Worm (Caenorhabditis elegans) whole organism, young adult: ENCODE results near the gene pek-1.

ENCODE experiments used
- B0336.3 ChIP-seq: fragments of 200-800 bp; sonication (Bioruptor generic); IDR thresholded peaks from 2 replicates; pipeline ENCODE4 v1.3.6; 2022; ENCODE audit warnings: missing genetic modification characterization, missing compliant biosample characterization
- C06A6.2 ChIP-seq: fragments of 200-800 bp; sonication (Bioruptor generic); conservative IDR thresholded peaks from 2 replicates; pipeline ENCODE4 v1.3.6; 2022; ENCODE audit warnings: missing genetic modification characterization, missing compliant biosample characterization
- D2030.7 ChIP-seq: fragments of 200-800 bp; sonication (Bioruptor generic); IDR thresholded peaks from 2 replicates; pipeline ENCODE4 v1.3.6; 2022; ENCODE audit warnings: missing genetic modification reagents, missing genetic modification characterization, missing compliant biosample characterization
- F23B12.7 ChIP-seq: sonication (generic microtip); optimal IDR thresholded peaks from 2 replicates; lab custom pipeline; 2017; ENCODE audit warnings: missing genetic modification characterization, mild to moderate bottlenecking, missing compliant biosample characterization, antibody characterized with exemption, moderate library complexity; ENCODE audit not compliant: insufficient read depth
- F55B11.4 ChIP-seq: sonication (generic microtip); optimal IDR thresholded peaks from 2 replicates; lab custom pipeline; 2016; ENCODE audit warnings: missing compliant biosample characterization, missing genetic modification characterization, borderline replicate concordance; ENCODE audit not compliant: insufficient read depth
- Y53F4B.3 ChIP-seq: fragments of 200-800 bp; sonication (Bioruptor generic); IDR thresholded peaks from 2 replicates; pipeline ENCODE4 v1.3.6; 2022; ENCODE audit warnings: missing genetic modification reagents, missing genetic modification characterization, missing compliant biosample characterization
- Y56A3A.18 ChIP-seq: fragments of 200-800 bp; sonication (Bioruptor generic); IDR thresholded peaks from 2 replicates; pipeline ENCODE4 v1.3.6; 2022; ENCODE audit warnings: missing genetic modification reagents, missing genetic modification characterization, missing compliant biosample characterization
- Y67H2A.10 ChIP-seq: fragments of 200-800 bp; sonication (Bioruptor generic); conservative IDR thresholded peaks from 2 replicates; pipeline ENCODE4 v1.3.6; 2022; ENCODE audit warnings: missing genetic modification reagents, missing genetic modification characterization, missing compliant biosample characterization
- Y79H2A.3 ChIP-seq: fragments of 200-800 bp; sonication (Bioruptor generic); conservative IDR thresholded peaks from 2 replicates; pipeline ENCODE4 v1.3.6; 2022; ENCODE audit warnings: missing genetic modification reagents, missing genetic modification characterization, missing compliant biosample characterization
- ama-1 ChIP-seq, 3 experiments: fragments of 150-350 bp in 1 of 3; sonication (generic microtip) in 2 of 3; optimal IDR thresholded peaks; 2 replicates each; lab custom pipeline; 2014 to 2018; ENCODE audit warnings: missing biosample characterization in 2 of 3, missing genetic modification characterization in 2 of 3, missing genetic modification reagents in 2 of 3
- attf-6 ChIP-seq: fragments of 200-800 bp; sonication (Bioruptor generic); IDR thresholded peaks from 2 replicates; pipeline ENCODE4 v1.3.6; 2022; ENCODE audit warnings: missing genetic modification reagents, missing genetic modification characterization, missing compliant biosample characterization
- bed-1 ChIP-seq: fragments of 200-800 bp; sonication (Bioruptor generic); IDR thresholded peaks from 2 replicates; pipeline ENCODE4 v1.3.6; 2022; ENCODE audit warnings: missing genetic modification reagents, missing genetic modification characterization, missing compliant biosample characterization
- bed-2 ChIP-seq: fragments of 200-800 bp; sonication (Bioruptor generic); IDR thresholded peaks from 2 replicates; pipeline ENCODE4 v1.3.6; 2022; ENCODE audit warnings: missing genetic modification reagents, missing genetic modification characterization, missing compliant biosample characterization
- die-1 ChIP-seq: sonication (generic microtip); optimal IDR thresholded peaks from 2 replicates; lab custom pipeline; 2016; ENCODE audit warnings: missing genotype, mild to moderate bottlenecking, missing genetic modification characterization, missing compliant biosample characterization
- dpff-1 ChIP-seq: sonication (generic microtip); optimal IDR thresholded peaks from 2 replicates; lab custom pipeline; 2017; ENCODE audit warnings: mild to moderate bottlenecking, missing genetic modification characterization, missing compliant biosample characterization
- egl-18 ChIP-seq: fragments of 200-800 bp; sonication (Bioruptor generic); IDR thresholded peaks from 2 replicates; pipeline ENCODE4 v1.3.6; 2022; ENCODE audit warnings: missing genetic modification reagents, missing genetic modification characterization, missing compliant biosample characterization
- egl-44 ChIP-seq: fragments of 200-800 bp; sonication (Bioruptor generic); IDR thresholded peaks from 2 replicates; pipeline ENCODE4 v1.3.6; 2022; ENCODE audit warnings: missing genetic modification reagents, missing genetic modification characterization, missing compliant biosample characterization
- ekl-4 ChIP-seq: fragments of 200-800 bp; sonication (Bioruptor generic); IDR thresholded peaks from 2 replicates; pipeline ENCODE4 v1.3.6; 2022; ENCODE audit warnings: missing genetic modification reagents, missing genetic modification characterization, missing compliant biosample characterization
- ets-4 ChIP-seq: fragments of 200-800 bp; sonication (Bioruptor generic); optimal IDR thresholded peaks from 2 replicates; lab custom pipeline; 2018; ENCODE audit warnings: mild to moderate bottlenecking, missing genetic modification characterization, missing compliant biosample characterization
- fkh-3 ChIP-seq: sonication (generic microtip); optimal IDR thresholded peaks from 2 replicates; lab custom pipeline; 2016; ENCODE audit warnings: mild to moderate bottlenecking, missing genetic modification characterization, missing compliant biosample characterization
- lin-26 ChIP-seq: fragments of 200-800 bp; sonication (Bioruptor generic); IDR thresholded peaks from 2 replicates; pipeline ENCODE4 v1.3.6; 2022; ENCODE audit warnings: missing genetic modification reagents, missing genetic modification characterization, missing compliant biosample characterization
- mcd-1 ChIP-seq: fragments of 200-800 bp; sonication (Bioruptor generic); IDR thresholded peaks from 2 replicates; pipeline ENCODE4 v1.3.6; 2022; ENCODE audit warnings: missing genetic modification reagents, missing genetic modification characterization, missing compliant biosample characterization
- mes-4 ChIP-seq: sonication (generic microtip); optimal IDR thresholded peaks from 2 replicates; lab custom pipeline; 2016; ENCODE audit warnings: missing genotype, missing genetic modification characterization, missing compliant biosample characterization
- nhr-80 ChIP-seq: sonication (generic microtip); optimal IDR thresholded peaks from 2 replicates; lab custom pipeline; 2016; ENCODE audit warnings: missing genetic modification characterization, missing compliant biosample characterization
- snpc-1.1 ChIP-seq: sonication (generic microtip); optimal IDR thresholded peaks from 2 replicates; lab custom pipeline; 2017; ENCODE audit warnings: missing genetic modification characterization, mild to moderate bottlenecking, missing compliant biosample characterization, antibody characterized with exemption, moderate library complexity, missing genotype, missing genetic modification reagents; ENCODE audit not compliant: insufficient read depth
- somi-1 ChIP-seq: fragments of 200-800 bp; sonication (Bioruptor generic); optimal IDR thresholded peaks from 2 replicates; lab custom pipeline; 2018; ENCODE audit warnings: mild to moderate bottlenecking, missing genetic modification characterization, missing compliant biosample characterization
- tbx-9 ChIP-seq: sonication (generic microtip); optimal IDR thresholded peaks from 2 replicates; lab custom pipeline; 2016; ENCODE audit warnings: borderline replicate concordance, missing genetic modification characterization, inconsistent platforms, missing compliant biosample characterization
- tlf-1 ChIP-seq: fragments of 200-800 bp; sonication (Bioruptor generic); optimal IDR thresholded peaks from 2 replicates; lab custom pipeline; 2018; ENCODE audit warnings: mild to moderate bottlenecking, missing genetic modification characterization, missing compliant biosample characterization
- unc-62 ChIP-seq: fragments of 150-350 bp; optimal IDR thresholded peaks from 2 replicates; lab custom pipeline; 2014; ENCODE audit warnings: missing biosample characterization, missing genetic modification reagents, missing genetic modification characterization
- zfh-2 ChIP-seq: fragments of 200-800 bp; sonication (Bioruptor generic); conservative IDR thresholded peaks from 2 replicates; pipeline ENCODE4 v1.3.6; 2022; ENCODE audit warnings: missing genetic modification reagents, missing genetic modification characterization, missing compliant biosample characterization
- zim-3 ChIP-seq: sonication (generic microtip); optimal IDR thresholded peaks from 2 replicates; lab custom pipeline; 2017; ENCODE audit warnings: mild to moderate bottlenecking, missing genetic modification characterization, moderate library complexity, missing compliant biosample characterization
- ztf-18 ChIP-seq: sonication (generic microtip); optimal IDR thresholded peaks from 2 replicates; lab custom pipeline; 2016; ENCODE audit warnings: missing genotype, mild to moderate bottlenecking, missing genetic modification characterization, missing compliant biosample characterization
- ztf-25 ChIP-seq: fragments of 200-800 bp; sonication (Bioruptor generic); IDR thresholded peaks from 2 replicates; pipeline ENCODE4 v1.3.6; 2022; ENCODE audit warnings: missing genetic modification reagents, missing genetic modification characterization, missing compliant biosample characterization
- ztf-28 ChIP-seq: fragments of 200-800 bp; sonication (Bioruptor generic); IDR thresholded peaks from 2 replicates; pipeline ENCODE4 v1.3.6; 2022; ENCODE audit warnings: missing genetic modification reagents, missing genetic modification characterization, missing compliant biosample characterization
- ztf-3 ChIP-seq: fragments of 200-800 bp; sonication (Bioruptor generic); optimal IDR thresholded peaks from 2 replicates; lab custom pipeline; 2018; ENCODE audit warnings: mild to moderate bottlenecking, missing genetic modification characterization, missing compliant biosample characterization

The pek-1 gene

DNA sequence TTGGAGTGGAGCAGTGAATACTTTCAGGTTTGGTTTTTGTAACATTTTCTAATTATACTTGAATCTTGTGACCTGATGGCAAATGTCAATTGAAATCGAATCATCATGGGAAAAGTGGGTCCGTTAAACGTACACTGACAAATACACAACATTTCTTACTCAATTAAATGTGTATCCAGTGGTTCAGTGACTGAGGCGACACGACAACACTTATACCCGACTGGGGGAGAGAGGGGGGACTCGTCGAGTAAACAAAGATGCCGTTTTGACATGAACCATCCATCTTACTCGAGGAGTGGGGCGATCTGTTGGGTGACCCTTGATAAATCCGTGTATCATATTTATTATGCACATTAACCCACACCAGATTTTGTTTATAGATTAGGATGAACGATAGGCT lies 45.8 kb downstream of the pek-1 start:
- TF ChIP-seq C06A6.2 (GFP tag; lab: Robert Waterston, UW): no peak

- TF ChIP-seq lin-26 (GFP tag; lab: Robert Waterston, UW) (no peak), somi-1 (no peak), bed-2 (GFP tag; lab: Robert Waterston, UW) (no peak), fkh-3 (tag; lab: Kevin White, UChicago) (no peak), Y79H2A.3 (GFP tag; lab: Robert Waterston, UW) (no peak), unc-62 (GFP tag; lab: Kevin White, UChicago) (no peak), ets-4 (no peak), Y67H2A.10 (GFP tag; lab: Robert Waterston, UW) (no peak), dpff-1 (tag; lab: Kevin White, UChicago) (no peak)
Observed at ce11 chrX:11368417-11368816, 46.3 kb downstream of the pek-1 start, which contains the start of gene ttyh-1. Gene ttyh-1 (plus strand): TSS chrX:11368717.

DNA sequence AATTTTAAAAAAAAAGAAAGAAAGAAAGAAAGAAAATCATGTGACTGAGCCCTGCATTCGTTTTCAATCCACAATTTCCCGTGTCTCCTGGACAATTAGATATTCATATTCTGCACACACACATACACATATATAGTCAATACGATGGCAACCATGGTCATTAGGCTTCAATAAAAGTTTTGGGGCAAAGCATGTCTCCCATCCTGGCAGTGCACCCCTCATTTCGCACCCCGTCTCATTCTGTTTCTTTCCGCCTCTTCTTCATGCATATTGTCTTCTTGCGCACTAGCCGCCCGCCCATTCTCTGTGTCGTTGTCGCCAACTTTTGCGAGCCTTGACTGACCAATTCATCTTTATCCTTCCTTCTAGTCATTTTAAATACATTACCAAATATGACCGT lies 47.0 kb downstream of the pek-1 start:
- no peak for TF ChIP-seq mcd-1 (GFP tag; lab: Robert Waterston, UW)

DNA sequence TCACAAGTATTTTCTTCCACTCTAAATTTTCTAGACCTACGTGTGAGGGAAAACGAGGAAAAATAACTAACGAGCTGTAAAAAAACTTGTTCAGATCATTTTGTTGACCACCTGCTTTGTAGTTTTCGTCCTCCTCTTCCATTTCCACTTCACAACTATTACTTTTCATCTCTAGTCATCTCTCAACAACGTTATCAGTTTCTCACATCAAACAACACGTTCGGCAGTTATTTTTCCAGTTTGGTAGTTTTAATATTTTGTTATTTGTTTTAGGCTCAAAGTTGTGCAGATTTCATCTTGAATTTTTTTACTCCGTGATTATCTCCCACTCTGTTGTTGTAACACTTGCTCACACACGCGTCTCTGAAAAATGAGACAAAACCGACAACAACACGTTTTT lies 47.6 kb downstream of the pek-1 start:
- no peak for TF ChIP-seq snpc-1.1
- TF ChIP-seq attf-6 (GFP tag; lab: Robert Waterston, UW): no peak
- peak; percentile 32 for TF ChIP-seq nhr-80 (tag; lab: Kevin White, UChicago)

ce11 chrX:11365995-11366394 lies 48.7 kb downstream of the pek-1 start:
- no peak for TF ChIP-seq F23B12.7 (tag; lab: Kevin White, UChicago)
- no peak for TF ChIP-seq ekl-4
- 0 out of 2 replicates have a peak, but pooled peaks have one; percentile 14 for TF ChIP-seq egl-44 (GFP tag; lab: Robert Waterston, UW)
- TF ChIP-seq mes-4 (tag; lab: Kevin White, UChicago): no peak
- peak; percentile 73 for TF ChIP-seq zfh-2 (GFP tag; lab: Robert Waterston, UW)
- TF ChIP-seq B0336.3: no peak

DNA sequence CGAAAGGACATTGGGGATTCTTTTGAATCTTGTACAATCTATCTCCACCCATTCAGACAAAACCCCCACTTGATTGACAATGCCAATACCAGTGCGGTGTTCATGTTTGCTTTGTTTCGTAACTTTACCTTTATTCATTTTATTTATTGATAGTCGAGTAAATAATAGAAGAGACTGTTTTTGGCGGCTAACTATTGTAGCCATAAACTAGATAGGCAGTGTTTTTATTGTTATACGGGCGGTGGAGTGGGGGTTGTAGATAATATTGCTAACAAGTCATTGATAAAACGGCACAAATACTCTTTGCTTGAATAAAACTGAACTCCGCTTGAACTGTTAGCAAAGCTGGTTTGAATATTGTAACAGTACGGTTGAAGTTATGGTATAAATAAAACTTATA lies 49.8 kb downstream of the pek-1 start:
- TF ChIP-seq tlf-1 (GFP tag; lab: Kevin White, UChicago) (no peak), ama-1 (optimal IDR thresholded peaks at IDR 0.05; lab: Kevin White, UChicago) (no peak), ama-1 (GFP tag; optimal IDR thresholded peaks at IDR 0.05; lab: Kevin White, UChicago) (no peak), egl-18 (GFP tag; lab: Robert Waterston, UW) (no peak), ztf-28 (GFP tag; lab: Robert Waterston, UW) (no peak), zim-3 (tag; lab: Kevin White, UChicago) (no peak), Y53F4B.3 (no peak), Y56A3A.18 (GFP tag; lab: Robert Waterston, UW) (no peak), bed-1 (no peak), die-1 (tag; lab: Kevin White, UChicago) (no peak), F55B11.4 (tag; lab: Kevin White, UChicago) (no peak), D2030.7 (GFP tag; lab: Robert Waterston, UW) (no peak), ztf-18 (tag; lab: Kevin White, UChicago) (no peak), tbx-9 (tag; lab: Kevin White, UChicago) (no peak), ztf-3 (no peak), ztf-25 (no peak)
- TF ChIP-seq, all 124 proteins: peak for 0
